Worm (Caenorhabditis elegans) whole organism, early embryonic: ENCODE measurements around the gene C49G7.7.

Experiments
- B0310.2 ChIP-seq: sonication (generic microtip); optimal IDR thresholded peaks from 2 replicates; lab custom pipeline; 2016; ENCODE audit warnings: mild to moderate bottlenecking, missing genetic modification characterization, missing compliant biosample characterization
- F13C5.2 ChIP-seq: sonication (generic microtip); optimal IDR thresholded peaks from 2 replicates; lab custom pipeline; 2017; ENCODE audit warnings: mild to moderate bottlenecking, missing genetic modification characterization, inconsistent platforms, missing compliant biosample characterization
- aly-1 ChIP-seq: sonication (generic microtip); optimal IDR thresholded peaks from 2 replicates; lab custom pipeline; 2016; ENCODE audit warnings: missing genetic modification characterization, missing compliant biosample characterization
- ama-1 ChIP-seq: fragments of 150-350 bp; optimal IDR thresholded peaks from 2 replicates; lab custom pipeline; 2014
- ceh-13 ChIP-seq: fragments of 200-800 bp; sonication (Bioruptor generic); optimal IDR thresholded peaks from 2 replicates; lab custom pipeline; 2018; ENCODE audit warnings: mild to moderate bottlenecking, missing genetic modification characterization, missing compliant biosample characterization
- ceh-36 ChIP-seq: sonication (generic microtip); optimal IDR thresholded peaks from 2 replicates; lab custom pipeline; 2016; ENCODE audit warnings: missing genetic modification characterization, inconsistent platforms, missing compliant biosample characterization
- flt-1 ChIP-seq: fragments of 200-800 bp; sonication (Bioruptor generic); IDR thresholded peaks from 2 replicates; pipeline ENCODE4 v1.3.6; 2022; ENCODE audit warnings: missing genetic modification characterization, missing compliant biosample characterization
- hmbx-1 ChIP-seq: sonication (generic microtip); optimal IDR thresholded peaks from 2 replicates; lab custom pipeline; 2016; ENCODE audit warnings: mild to moderate bottlenecking, missing genetic modification characterization, missing compliant biosample characterization
- hmg-4 ChIP-seq: fragments of 200-800 bp; sonication (Bioruptor generic); optimal IDR thresholded peaks from 2 replicates; lab custom pipeline; 2018; ENCODE audit warnings: mild to moderate bottlenecking, missing genetic modification characterization, missing compliant biosample characterization
- hnd-1 ChIP-seq: sonication (generic microtip); optimal IDR thresholded peaks from 2 replicates; lab custom pipeline; 2016; ENCODE audit warnings: missing genetic modification characterization, missing compliant biosample characterization
- pes-1 ChIP-seq: fragments of 200-800 bp; sonication (Bioruptor generic); IDR thresholded peaks from 2 replicates; pipeline ENCODE4 v1.3.6; 2022; ENCODE audit warnings: missing genetic modification reagents, missing genetic modification characterization, missing compliant biosample characterization
- scrt-1 ChIP-seq: fragments of 200-800 bp; sonication (Bioruptor generic); IDR thresholded peaks from 2 replicates; pipeline ENCODE4 v1.3.6; 2022; ENCODE audit warnings: missing genetic modification characterization, missing compliant biosample characterization
- sea-1 ChIP-seq: fragments of 200-800 bp; sonication (Bioruptor generic); conservative IDR thresholded peaks from 2 replicates; pipeline ENCODE4 v1.3.6; 2022; ENCODE audit warnings: missing genetic modification characterization, missing compliant biosample characterization
- tbx-11 ChIP-seq: fragments of 200-800 bp; sonication (Bioruptor generic); IDR thresholded peaks from 2 replicates; pipeline ENCODE4 v1.3.6; 2022; ENCODE audit warnings: missing genetic modification characterization, missing compliant biosample characterization

The C49G7.7 gene

DNA sequence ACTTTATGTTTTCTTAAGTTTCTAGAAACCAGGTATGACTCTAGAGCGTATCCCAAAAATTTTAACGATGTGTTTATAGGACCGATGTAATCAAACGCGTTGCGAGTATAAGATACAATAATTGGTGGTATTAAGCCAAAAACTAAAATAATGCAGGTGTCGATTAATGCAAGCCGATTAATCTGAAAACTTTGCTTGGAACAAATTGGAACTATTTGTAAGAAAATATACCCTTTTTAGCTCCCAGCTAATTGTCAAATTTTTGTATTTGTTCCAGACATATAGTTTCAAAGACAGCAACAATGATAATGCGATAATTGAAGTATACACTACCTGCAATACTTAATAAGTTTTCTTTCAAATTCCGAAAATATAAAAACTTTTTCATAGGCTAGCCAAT is 47.0 kb downstream of the C49G7.7 start, which contains the start of gene srh-211:
Gene srh-211, minus strand, starts transcription at position 101 of the 400 bp plus-strand sequence.
- TF ChIP-seq ama-1 (lab: Kevin White, UChicago) (no peak), pes-1 (GFP tag; lab: Robert Waterston, UW) (no peak), flt-1 (no peak), hmbx-1 (tag; lab: Kevin White, UChicago) (no peak), sea-1 (GFP tag; lab: Robert Waterston, UW) (no peak)

DNA sequence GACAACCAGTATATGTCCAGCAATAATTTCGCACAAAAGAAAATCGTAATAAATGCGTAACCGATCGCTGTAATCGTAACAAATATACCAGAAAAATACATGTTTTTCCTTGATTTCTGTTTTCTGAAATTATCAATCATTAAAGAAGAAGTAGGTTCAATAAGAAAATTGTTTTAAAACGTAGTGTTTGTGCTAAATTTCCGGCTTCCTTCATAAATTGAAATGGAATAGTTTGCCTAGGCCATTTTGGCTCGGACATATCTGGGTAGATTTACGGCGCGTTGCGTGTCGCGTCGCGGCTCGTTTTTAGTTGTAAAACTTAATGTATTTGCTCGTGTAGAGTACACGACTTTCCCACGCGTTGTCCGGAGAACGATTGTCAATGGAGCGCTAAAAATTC is 48.7 kb downstream of the C49G7.7 start, which contains the start of gene F38H12.5:
Gene F38H12.5, minus strand, starts transcription at position 101 of the 400 bp plus-strand sequence.
- TF ChIP-seq hmg-4 (no peak), aly-1 (tag; lab: Kevin White, UChicago) (no peak), ama-1 (lab: Kevin White, UChicago) (no peak), hmbx-1 (tag; lab: Kevin White, UChicago) (no peak), flt-1 (no peak), tbx-11 (GFP tag; lab: Robert Waterston, UW) (no peak), ceh-13 (GFP tag; lab: Kevin White, UChicago) (no peak), F13C5.2 (tag; lab: Kevin White, UChicago) (no peak), B0310.2 (tag; lab: Kevin White, UChicago) (no peak), ceh-36 (no peak), scrt-1 (no peak), hnd-1 (tag; lab: Kevin White, UChicago) (no peak), sea-1 (GFP tag; lab: Robert Waterston, UW) (no peak)
